Fruit fly (Drosophila melanogaster) whole organism, embryonic: ENCODE data around the gene rictor.

Experiments
- CG14667 ChIP-seq: fragments of 200-800 bp; sonication (Bioruptor generic); IDR thresholded peaks from 2 replicates; pipeline ENCODE4 v1.3.6; 2022; ENCODE audit warnings: missing biosample characterization, missing genetic modification characterization
- CG15696 ChIP-seq: fragments of 200-800 bp; sonication (Bioruptor generic); optimal IDR thresholded peaks from 2 replicates; lab custom pipeline; 2019; ENCODE audit warnings: missing biosample characterization, mild to moderate bottlenecking, missing genetic modification characterization, moderate library complexity
- CG1602 ChIP-seq: fragments of 200-800 bp; sonication (Bioruptor generic); optimal IDR thresholded peaks from 3 replicates; lab custom pipeline; 2016; ENCODE audit warnings: missing biosample characterization, missing genetic modification characterization
- CG16813 ChIP-seq: fragments of 200-800 bp; sonication (Bioruptor generic); IDR thresholded peaks from 3 replicates; pipeline ENCODE4 v1.3.6; 2022; ENCODE audit warnings: missing biosample characterization, missing genetic modification characterization; ENCODE audit not compliant: partially characterized antibody
- CG18011 ChIP-seq: fragments of 200-800 bp; sonication (Bioruptor generic); optimal IDR thresholded peaks from 2 replicates; lab custom pipeline; 2017; ENCODE audit warnings: missing biosample characterization, missing genetic modification characterization, mild to moderate bottlenecking, moderate library complexity, missing genotype
- CG1832 ChIP-seq: fragments of 200-800 bp; sonication (Bioruptor generic); optimal IDR thresholded peaks from 2 replicates; lab custom pipeline; 2017; ENCODE audit warnings: missing biosample characterization, mild to moderate bottlenecking, missing genetic modification characterization, inconsistent platforms
- CG30403 ChIP-seq: fragments of 200-800 bp; sonication (Bioruptor generic); optimal IDR thresholded peaks from 3 replicates; lab custom pipeline; 2016; ENCODE audit warnings: missing biosample characterization, missing genetic modification characterization
- CG3281 ChIP-seq: fragments of 200-800 bp; sonication (Bioruptor generic); optimal IDR thresholded peaks from 3 replicates; lab custom pipeline; 2017; ENCODE audit warnings: missing biosample characterization, mild to moderate bottlenecking, missing genetic modification characterization
- CG33557 ChIP-seq: fragments of 200-800 bp; sonication (Bioruptor generic); optimal IDR thresholded peaks from 2 replicates; lab custom pipeline; 2019; ENCODE audit warnings: missing biosample characterization, mild to moderate bottlenecking, missing genetic modification characterization, moderate library complexity
- CG6854 ChIP-seq: fragments of 200-800 bp; sonication (Bioruptor generic); optimal IDR thresholded peaks from 3 replicates; lab custom pipeline; 2017; ENCODE audit warnings: missing biosample characterization, mild to moderate bottlenecking, missing genetic modification characterization
- CG8089 ChIP-seq: fragments of 200-800 bp; sonication (Bioruptor generic); optimal IDR thresholded peaks from 3 replicates; lab custom pipeline; 2016; ENCODE audit warnings: missing biosample characterization, missing genetic modification characterization
- CTCF ChIP-seq: fragments of 200-800 bp; sonication (Bioruptor generic); optimal IDR thresholded peaks from 2 replicates; lab custom pipeline; 2017; ENCODE audit warnings: missing biosample characterization, mild to moderate bottlenecking, missing genetic modification characterization, moderate library complexity
- Dll ChIP-seq: fragments of 200-800 bp; sonication (Bioruptor generic); IDR thresholded peaks from 4 replicates; pipeline ENCODE4 v1.3.6; 2022; ENCODE audit warnings: missing biosample characterization, missing genetic modification characterization; ENCODE audit not compliant: partially characterized antibody
- ERR ChIP-seq: fragments of 200-800 bp; sonication (Bioruptor generic); optimal IDR thresholded peaks from 2 replicates; lab custom pipeline; 2016; ENCODE audit warnings: missing biosample characterization, missing genetic modification characterization
- Ets65A ChIP-seq: fragments of 200-800 bp; sonication (Bioruptor generic); peaks from one replicate; lab custom pipeline; 2016; ENCODE audit warnings: missing biosample characterization, missing genetic modification characterization
- Med ChIP-seq: fragments of 200-800 bp; sonication (Bioruptor generic); peaks from one replicate; lab custom pipeline; 2016; ENCODE audit warnings: missing biosample characterization, missing genetic modification characterization, mild to moderate bottlenecking, inconsistent platforms, moderate library complexity
- Tbp ChIP-seq: fragments of >200 bp; optimal IDR thresholded peaks from 2 replicates; lab custom pipeline; 2018; ENCODE audit warnings: missing biosample characterization, missing genetic modification characterization
- Trl ChIP-seq, 3 experiments: fragments of >200 bp in 2 of 3; fragments of 200-800 bp in 1 of 3; sonication (Bioruptor generic) in 1 of 3; optimal IDR thresholded peaks; 2 replicates in 1 of 3; 3 replicates in 2 of 3; lab custom pipeline; 2016 to 2017; ENCODE audit warnings: missing biosample characterization in 1 of 3, missing genetic modification characterization in 1 of 3
- ac ChIP-seq: fragments of 200-800 bp; sonication (Bioruptor generic); optimal IDR thresholded peaks from 3 replicates; lab custom pipeline; 2017; ENCODE audit warnings: missing biosample characterization, mild to moderate bottlenecking, missing genetic modification characterization
- al ChIP-seq: fragments of 200-800 bp; sonication (Bioruptor generic); IDR thresholded peaks from 2 replicates; pipeline ENCODE4 v1.3.6; 2022; ENCODE audit warnings: missing biosample characterization, missing genetic modification characterization
- amos ChIP-seq: fragments of 200-800 bp; sonication (Bioruptor generic); IDR thresholded peaks from 2 replicates; pipeline ENCODE4 v1.3.6; 2022; ENCODE audit warnings: missing biosample characterization, missing genetic modification characterization; ENCODE audit not compliant: partially characterized antibody
- az2 ChIP-seq: fragments of 200-800 bp; sonication (Bioruptor generic); optimal IDR thresholded peaks from 3 replicates; lab custom pipeline; 2016; ENCODE audit warnings: missing biosample characterization, missing genetic modification characterization
- bsh ChIP-seq, 2 experiments: fragments of 200-800 bp; sonication (Bioruptor generic); optimal IDR thresholded peaks; 2 replicates each; lab custom pipeline; 2017 to 2018; ENCODE audit warnings: mild to moderate bottlenecking in 2 of 2, missing biosample characterization in 2 of 2, missing genetic modification characterization in 2 of 2, moderate library complexity in 1 of 2
- cg ChIP-seq: fragments of 200-800 bp; sonication (Bioruptor generic); optimal IDR thresholded peaks from 3 replicates; lab custom pipeline; 2019; ENCODE audit warnings: missing biosample characterization, mild to moderate bottlenecking, missing genetic modification characterization, moderate library complexity
- chinmo ChIP-seq: fragments of 200-800 bp; sonication (Bioruptor generic); IDR thresholded peaks from 4 replicates; pipeline ENCODE4 v1.3.6; 2022; ENCODE audit warnings: missing biosample characterization, missing genetic modification characterization; ENCODE audit not compliant: partially characterized antibody
- crol ChIP-seq: fragments of 200-800 bp; sonication (Bioruptor generic); IDR thresholded peaks from 2 replicates; pipeline ENCODE4 v1.3.6; 2022; ENCODE audit warnings: missing biosample characterization, missing genetic modification characterization
- fd96Cb ChIP-seq: fragments of 200-800 bp; sonication (Bioruptor generic); optimal IDR thresholded peaks from 2 replicates; lab custom pipeline; 2018; ENCODE audit warnings: missing biosample characterization, mild to moderate bottlenecking, missing genetic modification characterization, moderate library complexity
- gcm ChIP-seq: fragments of 200-800 bp; sonication (Bioruptor generic); optimal IDR thresholded peaks from 2 replicates; lab custom pipeline; 2019; ENCODE audit warnings: missing biosample characterization, mild to moderate bottlenecking, missing genetic modification characterization, moderate library complexity
- grn ChIP-seq: fragments of 200-800 bp; sonication (Bioruptor generic); optimal IDR thresholded peaks from 3 replicates; lab custom pipeline; 2017; ENCODE audit warnings: missing biosample characterization, missing genetic modification characterization
- h ChIP-seq: fragments of >200 bp; optimal IDR thresholded peaks from 2 replicates; lab custom pipeline; 2017
- her ChIP-seq: fragments of 200-800 bp; sonication (Bioruptor generic); optimal IDR thresholded peaks from 2 replicates; lab custom pipeline; 2016; ENCODE audit warnings: missing biosample characterization, missing genetic modification characterization
- lab ChIP-seq: fragments of 200-800 bp; sonication (Bioruptor generic); optimal IDR thresholded peaks from 3 replicates; lab custom pipeline; 2017; ENCODE audit warnings: missing biosample characterization, missing genetic modification characterization, mild to moderate bottlenecking, moderate library complexity, missing genetic modification reagents
- nom ChIP-seq: fragments of 200-800 bp; sonication (Bioruptor generic); optimal IDR thresholded peaks from 2 replicates; lab custom pipeline; 2017; ENCODE audit warnings: missing biosample characterization, missing genetic modification characterization, mild to moderate bottlenecking, moderate library complexity, missing genetic modification reagents
- scrt ChIP-seq: fragments of 200-800 bp; sonication (Bioruptor generic); optimal IDR thresholded peaks from 2 replicates; lab custom pipeline; 2018; ENCODE audit warnings: missing biosample characterization, mild to moderate bottlenecking, missing genetic modification characterization, moderate library complexity
- unc-4 ChIP-seq: fragments of 200-800 bp; sonication (Bioruptor generic); IDR thresholded peaks from 2 replicates; pipeline ENCODE4 v1.3.6; 2022; ENCODE audit warnings: missing biosample characterization, missing genetic modification characterization; ENCODE audit not compliant: partially characterized antibody

The rictor gene

DNA sequence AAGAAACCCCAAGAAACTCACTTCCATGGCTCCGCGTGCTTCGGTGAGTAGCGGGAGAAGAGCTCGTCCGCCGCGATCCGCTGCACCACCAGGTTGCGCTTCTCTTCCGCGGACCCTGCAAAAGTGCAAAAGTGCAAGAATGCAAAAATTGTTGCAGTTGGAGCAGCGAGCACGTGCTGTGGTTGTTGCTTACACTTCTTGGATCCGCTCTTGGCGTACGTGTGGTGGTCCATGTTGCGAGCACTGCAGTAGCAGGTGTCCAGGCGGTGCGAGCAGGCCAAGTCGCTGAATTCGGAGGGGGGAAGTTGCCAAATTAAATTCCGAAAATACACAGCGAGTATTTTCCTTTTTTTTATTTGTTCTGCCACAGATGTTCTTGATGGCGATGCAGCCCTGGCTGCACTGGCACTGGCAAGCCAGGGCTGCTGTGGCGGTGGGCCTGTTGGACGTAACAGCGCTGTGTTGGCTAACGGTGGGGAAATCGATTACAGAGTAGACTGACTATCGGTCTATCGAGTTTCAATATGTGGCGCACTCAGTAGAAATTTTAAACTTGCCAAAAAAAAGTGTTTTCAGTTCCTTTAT lies 7.5 kb upstream of the rictor start, which contains the start of gene CG8010 (continued):
- TF ChIP-seq CG33557 (GFP tag; lab: Kevin White, UChicago) (no peak), nom (no peak), fd96Cb (tag; lab: Kevin White, UChicago) (no peak), CG14667 (GFP tag; lab: Robert Waterston, UW) (no peak), CG16813 (GFP tag; lab: Robert Waterston, UW) (peak; percentile 38; the same call in 1 of the 3 replicates), chinmo (0 out of 4 replicates have a peak, but pooled peaks have one; percentile 67), h (no peak), grn (GFP tag; lab: Kevin White, UChicago) (no peak), scrt (no peak), al (GFP tag; lab: Robert Waterston, UW) (no peak), CG30403 (GFP tag; lab: Kevin White, UChicago) (peak; percentile 25), CTCF (GFP tag; lab: Kevin White, UChicago) (peak; percentile 16), ERR (GFP tag; lab: Kevin White, UChicago) (no peak)

DNA sequence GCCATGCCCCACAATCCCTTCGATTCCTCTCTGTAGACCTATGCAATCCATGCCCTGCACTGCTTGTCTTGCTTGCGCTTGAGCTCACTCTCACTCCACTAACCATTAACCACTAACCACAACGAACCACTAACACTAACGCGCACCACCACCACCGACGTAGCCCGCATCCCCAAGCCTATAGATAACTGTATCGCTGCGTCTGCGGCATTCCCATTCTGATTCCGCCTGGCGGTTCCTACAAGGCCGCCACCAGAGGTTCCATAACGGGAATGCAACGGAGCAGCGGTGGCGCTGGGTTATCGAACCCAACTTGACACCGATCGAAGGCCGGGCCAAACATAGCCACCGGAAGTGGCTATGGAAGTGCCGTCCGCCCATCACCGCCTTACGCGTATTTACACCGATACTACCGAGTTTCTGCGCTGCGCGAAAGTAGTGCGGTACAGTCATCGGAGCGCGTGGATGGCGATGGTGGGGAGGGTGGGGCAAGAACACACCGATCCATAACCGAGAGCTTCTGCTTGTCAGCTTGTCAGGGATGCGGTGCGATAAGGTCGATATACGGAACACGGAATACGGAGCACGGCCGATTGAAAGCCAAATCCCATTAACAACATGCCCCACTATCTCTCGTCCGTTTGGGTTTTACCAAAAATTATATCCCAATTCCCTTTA lies 4.9 kb upstream of the rictor start:
- TF ChIP-seq CG18011 (GFP tag; lab: Kevin White, UChicago) (peak; percentile 94), CG1602 (GFP tag; lab: Kevin White, UChicago) (no peak), crol (GFP tag; lab: Robert Waterston, UW) (peak; percentile 61), az2 (GFP tag; lab: Kevin White, UChicago) (no peak), CG1832 (GFP tag; lab: Kevin White, UChicago) (peak; percentile 6), gcm (GFP tag; lab: Kevin White, UChicago) (peak; percentile 60), bsh (GFP tag; optimal IDR thresholded peaks at IDR 0.05; lab: Kevin White, UChicago) (no peak), CG6854 (no peak), her (GFP tag; lab: Kevin White, UChicago) (no peak), cg (GFP tag; lab: Kevin White, UChicago) (peak; percentile 12), ac (GFP tag; lab: Kevin White, UChicago) (no peak), lab (GFP tag; lab: Kevin White, UChicago) (peak; percentile 91), amos (GFP tag; lab: Robert Waterston, UW) (no peak), Ets65A (peak; percentile 59), CG15696 (no peak), CG8089 (GFP tag; lab: Kevin White, UChicago) (no peak), Dll (GFP tag; lab: Robert Waterston, UW) (no peak)

DNA sequence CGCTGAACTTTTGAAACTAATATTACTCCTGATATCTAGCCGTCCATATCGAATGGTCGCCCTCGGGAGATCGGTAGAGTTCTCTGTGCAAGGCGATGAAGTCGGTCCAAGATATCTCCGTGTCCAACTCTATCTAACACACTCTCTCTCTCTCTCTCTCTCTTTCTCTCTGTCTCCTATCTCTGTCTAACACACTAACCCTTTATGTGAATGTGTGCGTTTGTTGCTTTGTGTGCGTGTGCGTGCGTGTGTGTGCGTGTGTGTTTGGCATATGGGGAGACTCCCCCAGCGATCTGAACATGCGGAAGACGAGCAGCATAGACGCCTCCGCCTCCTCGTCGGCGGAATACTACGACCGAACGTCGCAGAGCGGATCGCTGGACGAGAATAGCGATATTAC lies 3.4 kb upstream of the rictor start:
- TF ChIP-seq Med (GFP tag; lab: Kevin White, UChicago) (peak; percentile 23), CG18011 (GFP tag; lab: Kevin White, UChicago) (no peak), CG3281 (no peak), cg (GFP tag; lab: Kevin White, UChicago) (peak; percentile 91), unc-4 (GFP tag; lab: Robert Waterston, UW) (no peak), Trl (optimal IDR thresholded peaks at IDR 0.05; lab: Kevin White, UChicago) (peak in 1 of 2 experiments; percentile 43), Trl (GFP tag; optimal IDR thresholded peaks at IDR 0.05; lab: Kevin White, UChicago) (no peak), CG1832 (GFP tag; lab: Kevin White, UChicago) (peak; percentile 66), Tbp (GFP tag; lab: Kevin White, UChicago) (no peak)
